Fruit fly (Drosophila melanogaster): Measurements from ENCODE around the gene NANS.

DNA sequence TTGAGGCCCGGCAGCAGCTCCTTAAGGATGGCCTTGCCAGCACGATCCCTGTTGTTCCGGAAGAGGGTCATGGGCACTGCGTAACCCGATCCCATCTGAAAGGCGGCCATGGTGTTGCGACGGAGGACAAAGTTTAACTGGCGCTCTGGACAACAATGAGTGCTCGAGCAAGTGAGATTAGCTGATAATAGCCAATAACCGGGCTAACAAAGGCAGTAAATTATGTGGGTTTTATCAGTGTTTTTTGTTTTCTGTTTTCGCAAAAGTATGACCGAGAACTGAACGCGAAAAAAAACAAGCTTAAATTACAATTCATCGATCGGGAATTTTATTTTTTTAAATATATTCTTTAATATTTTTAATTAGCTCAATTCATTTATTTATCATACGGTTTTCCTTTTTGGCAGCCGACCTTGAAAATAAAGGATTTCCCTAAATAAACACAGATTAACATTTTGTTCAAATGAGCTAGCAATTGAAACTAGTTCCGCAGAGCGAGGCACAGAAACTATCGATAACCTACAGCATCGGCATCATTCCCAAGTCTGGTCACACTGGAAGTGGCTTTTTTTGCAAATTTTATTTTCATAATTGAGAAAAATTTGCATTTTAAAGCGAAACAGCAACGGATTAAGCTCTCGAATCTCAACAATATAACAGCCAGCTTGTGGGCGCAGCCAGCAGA lies 13.0 kb upstream of the NANS start, which contains the start of the genes Dip-C and pps:
- no peak for TF ChIP-seq cnc (optimal IDR thresholded peaks at IDR 0.05)
- peak; percentile 14 for TF ChIP-seq bab1 (GFP tag; optimal IDR thresholded peaks at IDR 0.05)
- TF ChIP-seq kay (GFP tag; ENCODE audit: borderline replicate concordance), result no peak
- TF ChIP-seq CG1620 (GFP tag; optimal IDR thresholded peaks at IDR 0.05), result no peak
- no peak for TF ChIP-seq Hr96 (GFP tag; optimal IDR thresholded peaks at IDR 0.05)
- TF ChIP-seq Clk (GFP tag; optimal IDR thresholded peaks at IDR 0.05), result no peak
- TF ChIP-seq CG11617 (GFP tag; optimal IDR thresholded peaks at IDR 0.05), result peak; percentile 11
- no peak for TF ChIP-seq CG5204 (GFP tag; optimal IDR thresholded peaks at IDR 0.05)
- peak; percentile 10 for TF ChIP-seq Mnt (GFP tag; optimal IDR thresholded peaks at IDR 0.05)
- no peak for TF ChIP-seq CG14711 (tag; optimal IDR thresholded peaks at IDR 0.05)
- TF ChIP-seq Crg-1 (GFP tag; optimal IDR thresholded peaks at IDR 0.05), result no peak
- no peak for TF ChIP-seq CG7045 (GFP tag; optimal IDR thresholded peaks at IDR 0.05)
- TF ChIP-seq cic (GFP tag; optimal IDR thresholded peaks at IDR 0.05), result no peak
